Worm (Caenorhabditis elegans): ENCODE results near the gene sra-7.
A peak's percentile ranks its signal among the peaks of the same experiment; 100 is the strongest.

sra-7 gene

ce11 chrII:9540723-9541122 is 3.8 kb upstream of the sra-7 start, which contains the start of gene sra-3:
sra-3 (minus strand) TSS chrII:9540823.
- TF ChIP-seq dao-5 (tag; optimal IDR thresholded peaks at IDR 0.05) (no peak), W03F9.2 (tag; optimal IDR thresholded peaks at IDR 0.05) (no peak), him-1 (tag; optimal IDR thresholded peaks at IDR 0.05) (no peak)

- TF ChIP-seq dao-5 (tag; optimal IDR thresholded peaks at IDR 0.05) (no peak), W03F9.2 (tag; optimal IDR thresholded peaks at IDR 0.05) (no peak), him-1 (tag; optimal IDR thresholded peaks at IDR 0.05) (no peak)
These were observed 1.7 kb upstream of the sra-7 start, which contains the start of gene sra-4 for ce11 chrII:9542785-9543184. sra-4 (minus strand) TSS chrII:9542885.

DNA sequence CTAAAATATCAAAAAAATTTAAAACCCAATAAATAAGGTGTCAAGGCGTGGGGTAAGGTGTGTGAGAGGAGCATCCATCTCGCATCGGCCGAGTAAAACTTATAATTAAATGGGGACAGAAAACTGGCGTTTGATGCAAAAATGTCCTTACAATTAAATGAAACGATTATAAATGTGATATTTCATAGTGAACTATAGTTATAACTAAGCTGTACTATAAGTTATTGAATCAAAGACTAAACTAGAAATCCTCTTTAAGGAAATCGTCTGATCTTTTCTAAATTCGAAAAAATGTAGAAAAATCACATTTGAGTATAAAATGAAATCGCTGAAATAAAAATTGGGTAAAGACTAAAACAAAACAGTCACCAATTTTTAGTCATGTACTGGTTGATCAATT is 6.2 kb downstream of the sra-7 start, which contains the start of gene sra-6:
sra-6 (minus strand) TSS at position 101 of the 400 bp plus-strand sequence.
- TF ChIP-seq W03F9.2 (tag; optimal IDR thresholded peaks at IDR 0.05) (no peak), him-1 (tag; optimal IDR thresholded peaks at IDR 0.05) (no peak), dao-5 (tag; optimal IDR thresholded peaks at IDR 0.05) (no peak)

DNA sequence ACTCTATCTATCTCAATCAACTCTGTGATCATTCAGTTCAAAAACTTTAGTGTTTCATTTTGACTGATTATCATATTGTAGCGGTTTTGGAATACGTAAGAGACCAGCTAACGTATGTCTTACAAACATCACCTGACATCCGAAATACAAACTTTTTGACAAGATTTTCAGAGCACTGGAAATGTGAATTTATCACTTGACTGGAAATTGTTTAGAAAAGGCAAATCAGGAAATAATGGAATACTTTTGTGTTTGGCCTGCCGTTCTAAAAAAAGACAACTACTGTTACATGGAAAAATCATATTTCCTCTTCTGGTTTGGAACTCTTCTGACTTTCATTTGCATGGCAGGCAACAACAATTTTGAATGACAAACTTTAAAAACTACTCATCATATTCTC is 7.0 kb downstream of the sra-7 start, which contains the start of gene F35H8.12:
F35H8.12 (plus strand) TSS at position 301 of the 400 bp plus-strand sequence.
- TF ChIP-seq W03F9.2 (tag; optimal IDR thresholded peaks at IDR 0.05) (no peak), dao-5 (tag; optimal IDR thresholded peaks at IDR 0.05) (no peak), him-1 (tag; optimal IDR thresholded peaks at IDR 0.05) (no peak)

DNA sequence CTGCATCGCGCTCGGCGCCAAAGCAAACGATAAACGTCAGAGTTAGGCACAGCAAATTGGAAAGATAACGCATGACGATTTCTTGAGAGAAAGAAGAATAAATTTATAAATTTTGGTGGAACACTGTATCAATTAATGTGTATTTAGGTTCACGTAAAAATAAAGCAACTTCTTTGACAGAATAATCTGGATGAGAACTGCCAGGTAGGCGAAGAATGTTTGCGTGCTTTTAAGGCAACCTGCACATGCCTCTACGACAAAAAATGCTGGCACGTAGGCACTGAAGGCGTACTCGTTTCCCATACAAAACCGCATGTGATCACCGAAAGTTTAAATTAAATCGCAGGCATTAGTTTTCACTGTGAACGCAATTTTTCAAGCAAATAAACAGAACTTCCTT is 8.7 kb downstream of the sra-7 start, which contains the start of gene F35H8.1:
F35H8.1 (minus strand) TSS at position 101 of the 400 bp plus-strand sequence.
- TF ChIP-seq him-1 (tag; optimal IDR thresholded peaks at IDR 0.05) (no peak), W03F9.2 (tag; optimal IDR thresholded peaks at IDR 0.05) (no peak), dao-5 (tag; optimal IDR thresholded peaks at IDR 0.05) (no peak)

- TF ChIP-seq W03F9.2 (tag; optimal IDR thresholded peaks at IDR 0.05) (no peak), dao-5 (tag; optimal IDR thresholded peaks at IDR 0.05) (no peak), him-1 (tag; optimal IDR thresholded peaks at IDR 0.05) (no peak)
These were observed 10.6 kb downstream of the sra-7 start, which contains the start of gene F35H8.2 for ce11 chrII:9554925-9555553. F35H8.2 (plus strand) TSS chrII:9555503.

DNA sequence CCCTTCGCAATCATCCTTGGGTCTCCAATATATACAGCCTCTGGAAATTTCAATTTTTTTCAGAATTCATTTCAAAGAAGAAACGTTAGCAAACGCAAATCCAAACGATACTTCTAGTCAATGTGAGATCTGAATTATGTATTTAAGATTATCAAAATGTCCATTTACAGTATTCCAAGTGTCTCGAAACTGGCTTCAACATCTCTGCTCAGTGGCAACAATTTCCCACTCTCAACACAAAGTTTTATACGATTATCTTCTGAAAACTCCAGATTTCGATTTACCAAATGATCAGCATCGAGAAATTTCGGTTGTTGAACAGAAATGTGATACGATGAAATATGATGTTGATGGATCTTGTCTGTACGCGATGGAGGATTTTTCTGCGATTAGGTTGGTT is 12.1 kb downstream of the sra-7 start:
- no peak for TF ChIP-seq dao-5 (tag; optimal IDR thresholded peaks at IDR 0.05)
- no peak for TF ChIP-seq him-1 (tag; optimal IDR thresholded peaks at IDR 0.05)
- TF ChIP-seq W03F9.2 (tag; optimal IDR thresholded peaks at IDR 0.05) = no peak

- TF ChIP-seq him-1 (tag; optimal IDR thresholded peaks at IDR 0.05) (no peak), dao-5 (tag; optimal IDR thresholded peaks at IDR 0.05) (no peak), W03F9.2 (tag; optimal IDR thresholded peaks at IDR 0.05) (no peak)
These were observed 13.1 kb downstream of the sra-7 start, which contains the start of gene zfp-2 for ce11 chrII:9557437-9558150. zfp-2 (plus strand) TSS chrII:9557650.

DNA sequence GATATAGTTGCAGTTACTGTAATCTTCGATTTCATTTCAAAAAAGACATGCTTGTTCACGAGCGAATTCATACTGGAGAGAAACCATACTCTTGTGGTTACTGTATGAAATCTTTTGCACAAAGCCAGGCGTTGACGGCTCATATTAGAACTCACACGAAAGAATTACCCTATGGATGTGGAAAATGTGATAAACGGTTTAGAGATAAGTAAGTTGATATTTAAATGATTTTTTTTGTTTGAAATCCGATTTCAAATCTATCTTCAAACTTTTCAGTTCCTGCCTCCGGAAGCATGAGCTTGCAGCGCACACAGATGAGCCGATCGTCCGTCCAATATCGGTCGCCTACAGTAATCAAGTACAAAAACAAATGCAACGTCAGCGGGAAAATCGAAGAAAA is 14.4 kb downstream of the sra-7 start:
- TF ChIP-seq W03F9.2 (tag; optimal IDR thresholded peaks at IDR 0.05) (no peak), him-1 (tag; optimal IDR thresholded peaks at IDR 0.05) (no peak), dao-5 (tag; optimal IDR thresholded peaks at IDR 0.05) (no peak)

- no peak for TF ChIP-seq W03F9.2 (tag; optimal IDR thresholded peaks at IDR 0.05)
- no peak for TF ChIP-seq him-1 (tag; optimal IDR thresholded peaks at IDR 0.05)
- no peak for TF ChIP-seq dao-5 (tag; optimal IDR thresholded peaks at IDR 0.05)
These were observed 15.4 kb downstream of the sra-7 start, which contains the start of gene F35H8.4 for ce11 chrII:9559929-9560328. F35H8.4 (minus strand) TSS chrII:9560029.

ce11 chrII:9560895-9561294 is 16.4 kb downstream of the sra-7 start:
- TF ChIP-seq him-1 (tag; optimal IDR thresholded peaks at IDR 0.05) (no peak), dao-5 (tag; optimal IDR thresholded peaks at IDR 0.05) (no peak)

ce11 chrII:9566045-9566444 is 21.6 kb downstream of the sra-7 start:
- TF ChIP-seq him-1 (tag; optimal IDR thresholded peaks at IDR 0.05) (peak; percentile 49), W03F9.2 (tag; optimal IDR thresholded peaks at IDR 0.05) (no peak), dao-5 (tag; optimal IDR thresholded peaks at IDR 0.05) (peak; percentile 80)

DNA sequence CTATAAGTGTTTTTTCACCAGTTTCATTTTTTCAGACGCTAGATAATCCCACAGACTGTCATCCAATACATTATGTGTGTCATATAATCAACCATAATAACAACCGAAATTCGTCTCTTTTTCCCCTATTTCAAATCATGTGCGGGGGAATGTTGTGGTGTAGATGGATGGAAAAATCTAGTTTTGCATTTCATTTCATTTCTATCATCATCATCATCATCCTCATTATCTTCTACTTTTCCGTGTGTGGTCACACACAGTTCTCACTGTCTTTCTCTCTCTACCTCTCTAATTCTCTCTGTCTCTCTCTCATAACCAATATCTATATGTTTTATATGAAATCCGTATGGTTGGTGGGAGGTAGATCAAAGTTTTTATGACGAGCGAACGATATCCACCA is 28.9 kb downstream of the sra-7 start:
- TF ChIP-seq dao-5 (tag; optimal IDR thresholded peaks at IDR 0.05) = no peak
- no peak for TF ChIP-seq him-1 (tag; optimal IDR thresholded peaks at IDR 0.05)
- no peak for TF ChIP-seq W03F9.2 (tag; optimal IDR thresholded peaks at IDR 0.05)

DNA sequence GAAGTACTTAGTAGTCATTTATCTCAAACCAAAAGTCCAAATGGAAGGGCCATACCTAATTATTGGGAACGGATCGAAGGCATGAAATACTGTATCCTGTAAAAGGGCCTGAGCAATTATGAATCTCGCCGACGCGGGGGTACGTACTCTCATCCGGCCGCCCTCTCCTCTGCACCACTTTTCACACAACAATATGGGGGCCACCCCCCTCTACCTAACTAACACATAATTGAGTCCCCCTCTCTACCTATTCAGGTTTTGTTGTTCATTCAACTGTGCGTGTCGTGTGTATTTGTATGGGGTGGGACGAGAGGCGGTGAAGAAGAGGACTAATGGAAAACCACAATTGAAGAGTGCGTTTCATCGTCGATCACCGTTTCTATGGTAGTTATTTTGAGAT is 29.9 kb downstream of the sra-7 start:
- TF ChIP-seq W03F9.2 (tag; optimal IDR thresholded peaks at IDR 0.05) (no peak), him-1 (tag; optimal IDR thresholded peaks at IDR 0.05) (no peak), dao-5 (tag; optimal IDR thresholded peaks at IDR 0.05) (no peak)
